Worm (Caenorhabditis elegans) whole organism, L3 larva: ENCODE measurements around the gene daf-37.

Experiments
- aly-2 ChIP-seq: fragments of 150-350 bp; optimal IDR thresholded peaks from 2 replicates; lab custom pipeline; 2014; ENCODE audit warnings: missing biosample characterization, missing genetic modification characterization
- ceh-82 ChIP-seq: fragments of 150-350 bp; optimal IDR thresholded peaks from 2 replicates; lab custom pipeline; 2014; ENCODE audit warnings: missing biosample characterization, missing genetic modification characterization
- eor-1 ChIP-seq, 2 experiments: fragments of 150-350 bp; optimal IDR thresholded peaks; 2 replicates each; lab custom pipeline; 2014 to 2018; ENCODE audit warnings: missing biosample characterization in 2 of 2, missing genetic modification characterization in 2 of 2
- fkh-2 ChIP-seq: fragments of 150-350 bp; optimal IDR thresholded peaks from 2 replicates; lab custom pipeline; 2014; ENCODE audit warnings: missing biosample characterization, missing genetic modification reagents, missing genetic modification characterization
- lin-15B ChIP-seq: fragments of 150-350 bp; optimal IDR thresholded peaks from 2 replicates; lab custom pipeline; 2014; ENCODE audit warnings: missing biosample characterization, missing genetic modification characterization

- TF ChIP-seq fkh-2 (tag; lab: Kevin White, UChicago) = no peak
- TF ChIP-seq aly-2 = no peak
- no peak for TF ChIP-seq ceh-82 (tag; lab: Kevin White, UChicago)
- no peak for TF ChIP-seq lin-15B (tag; lab: Kevin White, UChicago)
- no peak for TF ChIP-seq eor-1 (tag; optimal IDR thresholded peaks at IDR 0.05; lab: Kevin White, UChicago)
These were observed 33.7 kb upstream of the daf-37 start, which contains the start of gene T24H7.8 for ce11 chrII:6241758-6242157.
